Worm (Caenorhabditis elegans) whole organism, young adult: ENCODE results near the gene F19H6.4.

Experiments
- B0035.1 ChIP-seq: sonication (generic microtip); optimal IDR thresholded peaks from 2 replicates; lab custom pipeline; 2016; ENCODE audit warnings: missing genetic modification characterization, mild to moderate bottlenecking, missing compliant biosample characterization, missing genotype, missing genetic modification reagents
- D2030.7 ChIP-seq: fragments of 200-800 bp; sonication (Bioruptor generic); IDR thresholded peaks from 2 replicates; pipeline ENCODE4 v1.3.6; 2022; ENCODE audit warnings: missing genetic modification reagents, missing genetic modification characterization, missing compliant biosample characterization
- F10E7.11 ChIP-seq: sonication (generic microtip); optimal IDR thresholded peaks from 2 replicates; lab custom pipeline; 2017; ENCODE audit warnings: mild to moderate bottlenecking, missing genetic modification characterization, moderate library complexity, missing compliant biosample characterization
- F23B12.7 ChIP-seq: sonication (generic microtip); optimal IDR thresholded peaks from 2 replicates; lab custom pipeline; 2017; ENCODE audit warnings: missing genetic modification characterization, mild to moderate bottlenecking, missing compliant biosample characterization, antibody characterized with exemption, moderate library complexity; ENCODE audit not compliant: insufficient read depth
- F33H1.4 ChIP-seq: fragments of 200-800 bp; sonication (Bioruptor generic); IDR thresholded peaks from 2 replicates; pipeline ENCODE4 v1.3.6; 2022; ENCODE audit warnings: missing genetic modification reagents, missing genetic modification characterization, missing compliant biosample characterization
- F52B5.7 ChIP-seq: sonication (generic microtip); optimal IDR thresholded peaks from 2 replicates; lab custom pipeline; 2016; ENCODE audit warnings: mild to moderate bottlenecking, missing genetic modification characterization, missing compliant biosample characterization
- F55B11.4 ChIP-seq: sonication (generic microtip); optimal IDR thresholded peaks from 2 replicates; lab custom pipeline; 2016; ENCODE audit warnings: missing compliant biosample characterization, missing genetic modification characterization, borderline replicate concordance; ENCODE audit not compliant: insufficient read depth
- F57A8.1 ChIP-seq: fragments of 200-800 bp; sonication (Bioruptor generic); optimal IDR thresholded peaks from 2 replicates; lab custom pipeline; 2018; ENCODE audit warnings: mild to moderate bottlenecking, missing genetic modification characterization, moderate library complexity, missing compliant biosample characterization
- T26A5.8 ChIP-seq: sonication (generic microtip); optimal IDR thresholded peaks from 2 replicates; lab custom pipeline; 2016; ENCODE audit warnings: missing genetic modification characterization, missing compliant biosample characterization
- Y53F4B.3 ChIP-seq: fragments of 200-800 bp; sonication (Bioruptor generic); IDR thresholded peaks from 2 replicates; pipeline ENCODE4 v1.3.6; 2022; ENCODE audit warnings: missing genetic modification reagents, missing genetic modification characterization, missing compliant biosample characterization
- Y53G8AR.9 ChIP-seq: fragments of 200-800 bp; sonication (Bioruptor generic); conservative IDR thresholded peaks from 2 replicates; pipeline ENCODE4 v1.3.6; 2022; ENCODE audit warnings: missing genetic modification reagents, missing genetic modification characterization, missing compliant biosample characterization
- Y79H2A.3 ChIP-seq: fragments of 200-800 bp; sonication (Bioruptor generic); conservative IDR thresholded peaks from 2 replicates; pipeline ENCODE4 v1.3.6; 2022; ENCODE audit warnings: missing genetic modification reagents, missing genetic modification characterization, missing compliant biosample characterization
- aptf-2 ChIP-seq: fragments of 200-800 bp; sonication (Bioruptor generic); conservative IDR thresholded peaks from 2 replicates; pipeline ENCODE4 v1.3.6; 2022; ENCODE audit warnings: missing genetic modification reagents, missing genetic modification characterization, missing compliant biosample characterization
- aptf-3 ChIP-seq: fragments of 200-800 bp; sonication (Bioruptor generic); IDR thresholded peaks from 2 replicates; pipeline ENCODE4 v1.3.6; 2022; ENCODE audit warnings: missing genetic modification characterization, missing compliant biosample characterization
- attf-3 ChIP-seq: fragments of 200-800 bp; sonication (Bioruptor generic); conservative IDR thresholded peaks from 2 replicates; pipeline ENCODE4 v1.3.6; 2022; ENCODE audit warnings: missing genetic modification reagents, missing genetic modification characterization, missing compliant biosample characterization
- attf-5 ChIP-seq: fragments of 200-800 bp; sonication (Bioruptor generic); optimal IDR thresholded peaks from 2 replicates; lab custom pipeline; 2018; ENCODE audit warnings: mild to moderate bottlenecking, missing genetic modification characterization, missing compliant biosample characterization
- ccch-3 ChIP-seq: fragments of 200-800 bp; sonication (Bioruptor generic); optimal IDR thresholded peaks from 2 replicates; lab custom pipeline; 2018; ENCODE audit warnings: mild to moderate bottlenecking, missing genetic modification characterization, missing compliant biosample characterization
- dox-1 ChIP-seq: fragments of 200-800 bp; sonication (Bioruptor generic); IDR thresholded peaks from 2 replicates; pipeline ENCODE4 v1.3.6; 2022; ENCODE audit warnings: missing genetic modification reagents, missing genetic modification characterization, missing compliant biosample characterization
- dpl-1 ChIP-seq: fragments of 150-350 bp; optimal IDR thresholded peaks from 2 replicates; lab custom pipeline; 2014; ENCODE audit warnings: missing biosample characterization, missing genetic modification reagents, missing genetic modification characterization
- egrh-3 ChIP-seq: fragments of 200-800 bp; sonication (Bioruptor generic); IDR thresholded peaks from 2 replicates; pipeline ENCODE4 v1.3.6; 2022; ENCODE audit warnings: missing genetic modification reagents, missing genetic modification characterization, missing compliant biosample characterization
- fkh-3 ChIP-seq: sonication (generic microtip); optimal IDR thresholded peaks from 2 replicates; lab custom pipeline; 2016; ENCODE audit warnings: mild to moderate bottlenecking, missing genetic modification characterization, missing compliant biosample characterization
- hlh-12 ChIP-seq: sonication (generic microtip); optimal IDR thresholded peaks from 2 replicates; lab custom pipeline; 2016; ENCODE audit warnings: missing genetic modification characterization, missing compliant biosample characterization
- hmg-20 ChIP-seq: fragments of 200-800 bp; sonication (Bioruptor generic); IDR thresholded peaks from 2 replicates; pipeline ENCODE4 v1.3.6; 2022; ENCODE audit warnings: missing genetic modification reagents, missing genetic modification characterization, missing compliant biosample characterization
- lin-54 ChIP-seq: fragments of 200-800 bp; sonication (Bioruptor generic); optimal IDR thresholded peaks from 2 replicates; lab custom pipeline; 2018; ENCODE audit warnings: mild to moderate bottlenecking, missing genetic modification characterization, missing compliant biosample characterization
- mel-28 ChIP-seq: sonication (generic microtip); optimal IDR thresholded peaks from 2 replicates; lab custom pipeline; 2016; ENCODE audit warnings: borderline replicate concordance, mild to moderate bottlenecking, missing genetic modification characterization, missing compliant biosample characterization
- mxl-1 ChIP-seq: sonication (generic microtip); optimal IDR thresholded peaks from 2 replicates; lab custom pipeline; 2016; ENCODE audit warnings: missing genetic modification characterization, missing compliant biosample characterization
- nfya-1 ChIP-seq: sonication (generic microtip); optimal IDR thresholded peaks from 2 replicates; lab custom pipeline; 2017; ENCODE audit warnings: antibody characterized with exemption, missing compliant biosample characterization, missing genetic modification characterization, borderline replicate concordance; ENCODE audit not compliant: insufficient read depth
- nfyb-1 ChIP-seq: fragments of 200-800 bp; sonication (Bioruptor generic); IDR thresholded peaks from 2 replicates; pipeline ENCODE4 v1.3.6; 2022; ENCODE audit warnings: missing genetic modification reagents, missing genetic modification characterization, missing compliant biosample characterization
- nhr-27 ChIP-seq: fragments of 200-800 bp; sonication (Bioruptor generic); optimal IDR thresholded peaks from 2 replicates; lab custom pipeline; 2018; ENCODE audit warnings: mild to moderate bottlenecking, missing genetic modification characterization, moderate library complexity, missing compliant biosample characterization
- nhr-80 ChIP-seq: sonication (generic microtip); optimal IDR thresholded peaks from 2 replicates; lab custom pipeline; 2016; ENCODE audit warnings: missing genetic modification characterization, missing compliant biosample characterization
- pha-4 ChIP-seq: fragments of 150-350 bp; sonication (generic microtip); optimal IDR thresholded peaks from 2 replicates; lab custom pipeline; 2014; ENCODE audit warnings: missing biosample characterization, missing genetic modification reagents, missing genetic modification characterization
- repo-1 ChIP-seq: sonication (generic microtip); optimal IDR thresholded peaks from 2 replicates; lab custom pipeline; 2017; ENCODE audit warnings: mild to moderate bottlenecking, missing genetic modification characterization, missing compliant biosample characterization
- sdz-38 ChIP-seq: sonication (generic microtip); optimal IDR thresholded peaks from 2 replicates; lab custom pipeline; 2016; ENCODE audit warnings: missing genotype, missing genetic modification characterization, missing compliant biosample characterization
- snpc-3.4 ChIP-seq: sonication (generic microtip); optimal IDR thresholded peaks from 2 replicates; lab custom pipeline; 2017; ENCODE audit warnings: missing genetic modification characterization, mild to moderate bottlenecking, missing compliant biosample characterization, antibody characterized with exemption, moderate library complexity, missing genotype, missing genetic modification reagents
- somi-1 ChIP-seq: fragments of 200-800 bp; sonication (Bioruptor generic); optimal IDR thresholded peaks from 2 replicates; lab custom pipeline; 2018; ENCODE audit warnings: mild to moderate bottlenecking, missing genetic modification characterization, missing compliant biosample characterization
- sptf-2 ChIP-seq: fragments of 200-800 bp; sonication (Bioruptor generic); optimal IDR thresholded peaks from 2 replicates; lab custom pipeline; 2018; ENCODE audit warnings: mild to moderate bottlenecking, missing genetic modification characterization, missing compliant biosample characterization
- tlf-1 ChIP-seq: fragments of 200-800 bp; sonication (Bioruptor generic); optimal IDR thresholded peaks from 2 replicates; lab custom pipeline; 2018; ENCODE audit warnings: mild to moderate bottlenecking, missing genetic modification characterization, missing compliant biosample characterization
- xnd-1 ChIP-seq: sonication (generic microtip); optimal IDR thresholded peaks from 2 replicates; lab custom pipeline; 2016; ENCODE audit warnings: missing genotype, missing genetic modification reagents, missing genetic modification characterization, missing compliant biosample characterization
- ztf-22 ChIP-seq: fragments of 200-800 bp; sonication (Bioruptor generic); optimal IDR thresholded peaks from 2 replicates; lab custom pipeline; 2018; ENCODE audit warnings: mild to moderate bottlenecking, missing genetic modification characterization, moderate library complexity, missing compliant biosample characterization
- ztf-28 ChIP-seq: fragments of 200-800 bp; sonication (Bioruptor generic); IDR thresholded peaks from 2 replicates; pipeline ENCODE4 v1.3.6; 2022; ENCODE audit warnings: missing genetic modification reagents, missing genetic modification characterization, missing compliant biosample characterization

Gene F19H6.4

ce11 chrX:12350207-12350606 is 15.3 kb upstream of the F19H6.4 start, which contains the start of gene F42F12.3:
TSS of gene F42F12.3 (plus strand) at chrX:12350578.
- TF ChIP-seq attf-5 (GFP tag; lab: Kevin White, UChicago) (no peak), Y53F4B.3 (GFP tag; lab: Robert Waterston, UW) (no peak), nhr-80 (peak; percentile 21)

ce11 chrX:12352872-12353271 is 12.6 kb upstream of the F19H6.4 start, which contains the start of gene F42F12.4:
TSS of gene F42F12.4 (minus strand) at chrX:12352947.
- TF ChIP-seq nfyb-1, result no peak
- no peak for TF ChIP-seq pha-4 (tag; lab: Kevin White, UChicago)
- TF ChIP-seq aptf-2 (GFP tag; lab: Robert Waterston, UW), result no peak
- TF ChIP-seq tlf-1 (GFP tag; lab: Kevin White, UChicago), result no peak
- peak; percentile 39 for TF ChIP-seq nhr-80
- TF ChIP-seq Y53G8AR.9 (GFP tag; lab: Robert Waterston, UW), result no peak

ce11 chrX:12356581-12356980 is 8.9 kb upstream of the F19H6.4 start, which contains the start of gene nspc-12:
TSS of gene nspc-12 (minus strand) at chrX:12356681.
- TF ChIP-seq attf-3 (no peak), sdz-38 (tag; lab: Kevin White, UChicago) (no peak), sptf-2 (GFP tag; lab: Kevin White, UChicago) (no peak), ccch-3 (no peak), Y53F4B.3 (GFP tag; lab: Robert Waterston, UW) (no peak), T26A5.8 (tag; lab: Kevin White, UChicago) (no peak), F52B5.7 (tag; lab: Kevin White, UChicago) (no peak), attf-5 (GFP tag; lab: Kevin White, UChicago) (no peak), mxl-1 (tag; lab: Kevin White, UChicago) (no peak), repo-1 (no peak), hmg-20 (no peak), dox-1 (GFP tag; lab: Robert Waterston, UW) (no peak), snpc-3.4 (tag; lab: Kevin White, UChicago) (no peak), F57A8.1 (no peak), B0035.1 (tag; lab: Kevin White, UChicago) (no peak), aptf-2 (GFP tag; lab: Robert Waterston, UW) (no peak), F55B11.4 (no peak)

ce11 chrX:12357127-12357526 is 8.4 kb upstream of the F19H6.4 start, which contains the start of gene nspc-13:
TSS of gene nspc-13 (plus strand) at chrX:12357427.
- no peak for TF ChIP-seq somi-1 (GFP tag; lab: Kevin White, UChicago)
- no peak for TF ChIP-seq F10E7.11 (tag; lab: Kevin White, UChicago)
- TF ChIP-seq dpl-1 (GFP tag; lab: Kevin White, UChicago), result no peak
- no peak for TF ChIP-seq egrh-3 (GFP tag; lab: Robert Waterston, UW)
- TF ChIP-seq D2030.7 (GFP tag; lab: Robert Waterston, UW), result no peak
- no peak for TF ChIP-seq lin-54 (GFP tag; lab: Kevin White, UChicago)
- TF ChIP-seq Y79H2A.3 (GFP tag; lab: Robert Waterston, UW), result no peak
- TF ChIP-seq F33H1.4, result no peak

- TF ChIP-seq Y53G8AR.9 (GFP tag; lab: Robert Waterston, UW) (no peak), nhr-27 (tag; lab: Kevin White, UChicago) (no peak), B0035.1 (tag; lab: Kevin White, UChicago) (no peak), hlh-12 (tag; lab: Kevin White, UChicago) (no peak), tlf-1 (GFP tag; lab: Kevin White, UChicago) (no peak), fkh-3 (no peak), attf-3 (no peak), aptf-3 (no peak), sdz-38 (tag; lab: Kevin White, UChicago) (no peak), nfya-1 (tag; lab: Kevin White, UChicago) (no peak), ztf-28 (GFP tag; lab: Robert Waterston, UW) (no peak), T26A5.8 (tag; lab: Kevin White, UChicago) (no peak), nhr-80 (no peak), mel-28 (tag; lab: Kevin White, UChicago) (no peak), ztf-22 (GFP tag; lab: Kevin White, UChicago) (no peak), egrh-3 (GFP tag; lab: Robert Waterston, UW) (no peak), F23B12.7 (no peak), xnd-1 (no peak)
- TF ChIP-seq, all 124 proteins: peak for 0
Measured at ce11 chrX:12358957-12359356, 6.5 kb upstream of the F19H6.4 start, which contains the start of gene nspc-14. TSS of gene nspc-14 (minus strand) at chrX:12359057.
